Fruit fly (Drosophila melanogaster) whole organism, wandering third instar larva: ENCODE data around the gene CG42557.

Experiments used
- CG32264 ChIP-seq: fragments of 200-800 bp; sonication (Bioruptor generic); optimal IDR thresholded peaks from 2 replicates; lab custom pipeline; 2016; ENCODE audit warnings: missing biosample characterization, missing genetic modification characterization
- CG9705 ChIP-seq: fragments of 200-800 bp; sonication (Bioruptor generic); optimal IDR thresholded peaks from 2 replicates; lab custom pipeline; 2018; ENCODE audit warnings: missing biosample characterization, mild to moderate bottlenecking, missing genetic modification characterization
- CrebA ChIP-seq: fragments of 200-800 bp; sonication (Bioruptor generic); optimal IDR thresholded peaks from 2 replicates; lab custom pipeline; 2016; ENCODE audit warnings: missing biosample characterization, mild to moderate bottlenecking, missing genetic modification characterization, borderline replicate concordance
- Dfd ChIP-seq: fragments of >200 bp; optimal IDR thresholded peaks from 2 replicates; lab custom pipeline; 2017; ENCODE audit warnings: missing biosample characterization, missing genetic modification characterization
- GATAd ChIP-seq: sonication (Bioruptor generic); optimal IDR thresholded peaks from 2 replicates; lab custom pipeline; 2016; ENCODE audit warnings: missing biosample characterization, missing genetic modification characterization
- HLH106 ChIP-seq: fragments of 200-800 bp; optimal IDR thresholded peaks from 3 replicates; lab custom pipeline; 2019; ENCODE audit warnings: missing biosample characterization, mild to moderate bottlenecking, missing genetic modification characterization, moderate library complexity
- Hnf4 ChIP-seq: fragments of 200-800 bp; sonication (Bioruptor generic); optimal IDR thresholded peaks from 2 replicates; lab custom pipeline; 2016; ENCODE audit warnings: missing biosample characterization, mild to moderate bottlenecking, missing genetic modification characterization
- Hr78 ChIP-seq: fragments of >200 bp; optimal IDR thresholded peaks from 2 replicates; lab custom pipeline; 2017; ENCODE audit warnings: missing biosample characterization, missing genetic modification characterization
- Hr83 ChIP-seq: fragments of 200-300 bp; sonication (Bioruptor generic); optimal IDR thresholded peaks from 2 replicates; lab custom pipeline; 2016; ENCODE audit warnings: missing biosample characterization, mild to moderate bottlenecking, missing genetic modification characterization, moderate library complexity; ENCODE audit not compliant: poor library complexity, severe bottlenecking
- Jra ChIP-seq: sonication (Bioruptor generic); optimal IDR thresholded peaks from 2 replicates; lab custom pipeline; 2016; ENCODE audit warnings: missing biosample characterization, missing genetic modification characterization
- Myc ChIP-seq: fragments of >200 bp; optimal IDR thresholded peaks from 2 replicates; lab custom pipeline; 2017
- N ChIP-seq: fragments of >200 bp; optimal IDR thresholded peaks from 2 replicates; lab custom pipeline; 2018; ENCODE audit warnings: missing biosample characterization, missing external identifiers, missing genetic modification characterization
- OdsH ChIP-seq: fragments of 200-800 bp; sonication (Bioruptor generic); optimal IDR thresholded peaks from 2 replicates; lab custom pipeline; 2016; ENCODE audit warnings: missing biosample characterization, mild to moderate bottlenecking, missing genetic modification characterization
- Rel ChIP-seq, 2 experiments: fragments of 200-800 bp; sonication (Bioruptor generic) in 1 of 2; optimal IDR thresholded peaks; 2 replicates in 1 of 2; 3 replicates in 1 of 2; lab custom pipeline; 2016 to 2019; ENCODE audit warnings: mild to moderate bottlenecking in 2 of 2, missing biosample characterization in 2 of 2, missing genetic modification characterization in 2 of 2, moderate library complexity in 1 of 2
- Sp1 ChIP-seq: fragments of 200-800 bp; sonication (Bioruptor generic); optimal IDR thresholded peaks from 3 replicates; lab custom pipeline; 2019; ENCODE audit warnings: missing biosample characterization, mild to moderate bottlenecking, missing genetic modification characterization, moderate library complexity
- Vsx2 ChIP-seq: fragments of 200-300, 225-300 bp; sonication (Bioruptor generic); optimal IDR thresholded peaks from 2 replicates; lab custom pipeline; 2018; ENCODE audit warnings: missing biosample characterization, missing genetic modification characterization; ENCODE audit not compliant: partially characterized antibody
- br ChIP-seq: fragments of 200-800 bp; sonication (Bioruptor generic); optimal IDR thresholded peaks from 2 replicates; lab custom pipeline; 2016; ENCODE audit warnings: missing biosample characterization, missing genetic modification characterization
- dl ChIP-seq, 2 experiments: fragments of 175-275, 200-275 bp in 1 of 2; fragments of 200-275 bp in 1 of 2; sonication (Bioruptor generic); optimal IDR thresholded peaks; lab custom pipeline; 2018; ENCODE audit warnings: mild to moderate bottlenecking in 2 of 2, missing biosample characterization in 2 of 2, missing genetic modification characterization in 2 of 2, moderate library complexity in 2 of 2; ENCODE audit not compliant: partially characterized antibody in 2 of 2, insufficient read depth in 1 of 2
- dmrt93B ChIP-seq: fragments of 200-800 bp; sonication (Bioruptor generic); optimal IDR thresholded peaks from 2 replicates; lab custom pipeline; 2018; ENCODE audit warnings: missing biosample characterization, mild to moderate bottlenecking, missing genetic modification characterization
- ey ChIP-seq: fragments of 200-800 bp; sonication (Bioruptor generic); optimal IDR thresholded peaks from 2 replicates; lab custom pipeline; 2016; ENCODE audit warnings: missing biosample characterization, missing genetic modification characterization
- foxo ChIP-seq, 2 experiments: fragments of 200-800 bp; sonication (Bioruptor generic); optimal IDR thresholded peaks; 2 replicates in 1 of 2; 3 replicates in 1 of 2; lab custom pipeline; 2016 to 2017; ENCODE audit warnings: missing biosample characterization in 2 of 2, missing genetic modification characterization in 2 of 2
- fru ChIP-seq: fragments of 200-800 bp; sonication (Bioruptor generic); optimal IDR thresholded peaks from 3 replicates; lab custom pipeline; 2016; ENCODE audit warnings: missing biosample characterization, mild to moderate bottlenecking, missing genetic modification characterization
- h ChIP-seq: fragments of 200-800 bp; sonication (Bioruptor generic); optimal IDR thresholded peaks from 3 replicates; lab custom pipeline; 2016; ENCODE audit warnings: missing biosample characterization, mild to moderate bottlenecking, missing genetic modification characterization
- jim ChIP-seq: fragments of 175-275, 200-325 bp; sonication (Bioruptor generic); optimal IDR thresholded peaks from 2 replicates; lab custom pipeline; 2016; ENCODE audit warnings: missing biosample characterization, mild to moderate bottlenecking, missing genetic modification characterization
- lola ChIP-seq: fragments of >200 bp; optimal IDR thresholded peaks from 2 replicates; lab custom pipeline; 2017; ENCODE audit warnings: missing biosample characterization, missing genetic modification characterization
- pan ChIP-seq: fragments of >200 bp; optimal IDR thresholded peaks from 2 replicates; lab custom pipeline; 2017
- psq ChIP-seq: fragments of 200-800 bp; sonication (Bioruptor generic); optimal IDR thresholded peaks from 3 replicates; lab custom pipeline; 2017; ENCODE audit warnings: missing biosample characterization, mild to moderate bottlenecking, missing genetic modification characterization, moderate library complexity
- rgr ChIP-seq: fragments of 200-800 bp; sonication (Bioruptor generic); optimal IDR thresholded peaks from 3 replicates; lab custom pipeline; 2016; ENCODE audit warnings: missing biosample characterization, mild to moderate bottlenecking, missing genetic modification characterization
- sage ChIP-seq: fragments of 200-800 bp; sonication (Bioruptor generic); optimal IDR thresholded peaks from 2 replicates; lab custom pipeline; 2016; ENCODE audit warnings: missing biosample characterization, mild to moderate bottlenecking, missing genetic modification characterization
- sv ChIP-seq: fragments of 200-800 bp; sonication (Bioruptor generic); optimal IDR thresholded peaks from 3 replicates; lab custom pipeline; 2016; ENCODE audit warnings: missing biosample characterization, missing genetic modification characterization
- tai ChIP-seq: sonication (Bioruptor generic); optimal IDR thresholded peaks from 2 replicates; lab custom pipeline; 2016; ENCODE audit warnings: missing biosample characterization, missing genetic modification characterization
- usp ChIP-seq: fragments of >200 bp; optimal IDR thresholded peaks from 2 replicates; lab custom pipeline; 2017; ENCODE audit warnings: missing biosample characterization, missing genetic modification characterization
- woc ChIP-seq: sonication (Bioruptor generic); optimal IDR thresholded peaks from 2 replicates; lab custom pipeline; 2016; ENCODE audit warnings: missing biosample characterization, mild to moderate bottlenecking, missing genetic modification characterization

Gene CG42557

dm6 chr3R:29959329-29959728 lies 26.2 kb downstream of the CG42557 start:
- no peak for TF ChIP-seq CG9705 (GFP tag; lab: Kevin White, UChicago)
- TF ChIP-seq h (GFP tag; lab: Kevin White, UChicago): no peak
- no peak for TF ChIP-seq sv
- no peak for TF ChIP-seq Hr78 (GFP tag; lab: Kevin White, UChicago)
- TF ChIP-seq Rel (GFP tag; optimal IDR thresholded peaks at IDR 0.05; lab: Kevin White, UChicago): no peak
- no peak for TF ChIP-seq Rel (tag; optimal IDR thresholded peaks at IDR 0.05; lab: Kevin White, UChicago)
- no peak for TF ChIP-seq Jra (GFP tag; lab: Kevin White, UChicago)
- TF ChIP-seq usp (GFP tag; lab: Kevin White, UChicago): no peak
- no peak for TF ChIP-seq Vsx2
- no peak for TF ChIP-seq psq (GFP tag; lab: Kevin White, UChicago)
- TF ChIP-seq sage (GFP tag; lab: Kevin White, UChicago): no peak
- no peak for TF ChIP-seq CrebA
- TF ChIP-seq fru: no peak
- no peak for TF ChIP-seq br (GFP tag; lab: Kevin White, UChicago)
- no peak for TF ChIP-seq N (GFP tag; lab: Kevin White, UChicago)
- TF ChIP-seq Myc (lab: Kevin White, UChicago): no peak
- no peak for TF ChIP-seq CG32264 (GFP tag; lab: Kevin White, UChicago)
- no peak for TF ChIP-seq woc (GFP tag; lab: Kevin White, UChicago)
- no peak for TF ChIP-seq HLH106 (tag; lab: Kevin White, UChicago)

DNA sequence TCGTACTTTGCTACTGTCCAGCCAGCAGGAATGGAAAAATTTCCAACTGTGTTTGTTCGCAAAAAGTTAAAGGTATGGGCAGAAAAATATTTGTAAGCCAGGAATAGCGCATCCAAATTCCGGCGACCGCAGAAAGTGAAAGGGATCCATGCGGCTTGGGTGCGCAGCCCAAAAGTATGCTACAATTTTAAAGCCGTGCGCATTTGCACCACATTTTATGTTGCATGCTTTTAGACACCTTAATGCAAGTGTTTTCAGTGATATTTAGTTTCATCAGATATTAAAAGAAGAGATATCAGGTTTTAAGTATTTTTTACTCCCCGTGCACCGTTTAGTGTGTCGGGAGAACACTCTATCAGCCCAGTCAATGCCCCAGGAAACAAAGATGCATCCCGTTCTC lies 30.0 kb downstream of the CG42557 start:
- TF ChIP-seq Hr78 (GFP tag; lab: Kevin White, UChicago) (no peak), h (GFP tag; lab: Kevin White, UChicago) (no peak), jim (no peak)

DNA sequence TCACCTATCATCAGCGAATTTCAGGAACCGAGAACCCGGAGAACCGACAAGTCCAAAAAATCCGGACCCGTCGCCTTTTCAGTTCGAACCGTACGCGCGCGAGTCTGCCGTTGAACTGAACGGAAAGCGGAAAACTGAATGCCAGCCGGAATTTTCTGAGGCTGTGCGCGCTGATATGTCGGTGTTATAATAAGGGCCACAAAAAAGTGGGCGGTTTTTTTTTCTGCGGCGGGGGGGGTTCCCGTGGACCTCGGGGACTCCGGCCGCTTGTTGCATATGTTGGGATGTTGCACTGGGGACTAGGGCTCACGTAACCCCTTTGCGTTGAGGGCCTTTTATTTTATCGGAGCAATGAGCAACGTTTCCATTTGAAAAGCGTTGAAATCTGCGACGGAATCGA lies 36.3 kb downstream of the CG42557 start, which contains the start of gene TkR99D:
Gene TkR99D (minus strand): TSS at position 101 of the 400 bp plus-strand sequence.
- TF ChIP-seq GATAd (no peak), dl (GFP tag; optimal IDR thresholded peaks at IDR 0.05; lab: Kevin White, UChicago; ENCODE audit: insufficient read depth in 1 of 2, partially characterized antibody in 2 of 2) (no peak), pan (lab: Kevin White, UChicago) (no peak), dmrt93B (GFP tag; lab: Kevin White, UChicago) (no peak), Dfd (GFP tag; lab: Kevin White, UChicago) (no peak), Hr83 (GFP tag; lab: Kevin White, UChicago) (no peak), tai (GFP tag; lab: Kevin White, UChicago) (no peak), OdsH (GFP tag; lab: Kevin White, UChicago) (no peak), CG32264 (GFP tag; lab: Kevin White, UChicago) (no peak)

DNA sequence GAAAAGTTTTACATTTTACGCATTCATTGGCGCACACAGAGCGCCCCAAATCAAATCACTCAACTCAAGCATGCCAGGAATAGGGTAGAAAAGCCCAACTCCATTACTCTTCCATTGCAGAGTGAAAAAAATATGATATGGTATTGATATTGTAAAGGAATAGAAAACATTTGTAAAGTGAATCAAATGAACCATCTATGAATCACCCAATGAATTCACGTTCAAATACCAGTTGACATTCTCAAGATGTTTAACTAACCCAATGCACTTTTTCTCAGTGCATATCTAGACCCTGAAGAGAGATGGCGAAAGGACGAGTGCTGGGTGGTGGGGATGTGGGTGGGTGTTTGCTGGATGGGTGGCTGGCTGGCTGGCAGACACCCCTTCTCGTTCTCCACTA lies 45.5 kb downstream of the CG42557 start:
- TF ChIP-seq br (GFP tag; lab: Kevin White, UChicago): peak; percentile 32
- peak; percentile 24 for TF ChIP-seq OdsH (GFP tag; lab: Kevin White, UChicago)
- TF ChIP-seq Hnf4 (GFP tag; lab: Kevin White, UChicago): no peak
- TF ChIP-seq usp (GFP tag; lab: Kevin White, UChicago): no peak
- no peak for TF ChIP-seq lola (GFP tag; lab: Kevin White, UChicago)
- TF ChIP-seq rgr: peak; percentile 32
- no peak for TF ChIP-seq CrebA
- TF ChIP-seq Sp1 (GFP tag; lab: Kevin White, UChicago): peak; percentile 32
- peak; percentile 48 for TF ChIP-seq fru
- TF ChIP-seq foxo (GFP tag; optimal IDR thresholded peaks at IDR 0.05; lab: Kevin White, UChicago): peak in 1 of 2 experiments; percentile 40
- TF ChIP-seq dl (GFP tag; optimal IDR thresholded peaks at IDR 0.05; lab: Kevin White, UChicago; ENCODE audit: insufficient read depth in 1 of 2, partially characterized antibody in 2 of 2): no peak
- TF ChIP-seq Hr78 (GFP tag; lab: Kevin White, UChicago): no peak
- TF ChIP-seq ey: peak; percentile 39
- TF ChIP-seq h (GFP tag; lab: Kevin White, UChicago): peak; percentile 46
- peak; percentile 49 for TF ChIP-seq HLH106 (tag; lab: Kevin White, UChicago)
- no peak for TF ChIP-seq pan (lab: Kevin White, UChicago)
